Worm (Caenorhabditis elegans) whole organism, L2 larva: ENCODE results near the gene M28.4.

Experiments
- nhr-12 ChIP-seq: fragments of 150-350 bp; optimal IDR thresholded peaks from 2 replicates; lab custom pipeline; 2014; ENCODE audit warnings: missing biosample characterization, missing genetic modification characterization
- sem-4 ChIP-seq: fragments of 150-350 bp; optimal IDR thresholded peaks from 2 replicates; lab custom pipeline; 2014; ENCODE audit warnings: missing biosample characterization, missing genetic modification reagents, missing genetic modification characterization
- zag-1 ChIP-seq: fragments of 150-350 bp; optimal IDR thresholded peaks from 2 replicates; lab custom pipeline; 2014; ENCODE audit warnings: missing biosample characterization, missing genetic modification characterization

The M28.4 gene

ce11 chrII:10696060-10696459 lies 52.6 kb downstream of the M28.4 start:
- TF ChIP-seq nhr-12 (tag; lab: Kevin White, UChicago) (no peak), zag-1 (tag; lab: Kevin White, UChicago) (no peak), sem-4 (tag; lab: Kevin White, UChicago) (no peak)
- TF ChIP-seq, all 48 proteins: peak for 0
